Worm (Caenorhabditis elegans) whole organism, early embryonic: ENCODE results near the gene C05D11.8.

Experiments
- ama-1 ChIP-seq: fragments of 150-350 bp; optimal IDR thresholded peaks from 2 replicates; lab custom pipeline; 2014
- ceh-13 ChIP-seq: fragments of 200-800 bp; sonication (Bioruptor generic); optimal IDR thresholded peaks from 2 replicates; lab custom pipeline; 2018; ENCODE audit warnings: mild to moderate bottlenecking, missing genetic modification characterization, missing compliant biosample characterization
- scrt-1 ChIP-seq: fragments of 200-800 bp; sonication (Bioruptor generic); IDR thresholded peaks from 2 replicates; pipeline ENCODE4 v1.3.6; 2022; ENCODE audit warnings: missing genetic modification characterization, missing compliant biosample characterization
- tra-4 ChIP-seq: sonication (generic microtip); optimal IDR thresholded peaks from 2 replicates; lab custom pipeline; 2017; ENCODE audit warnings: missing genetic modification characterization, missing compliant biosample characterization

- no peak for TF ChIP-seq scrt-1 (GFP tag; lab: Robert Waterston, UW)
- no peak for TF ChIP-seq ceh-13 (GFP tag; lab: Kevin White, UChicago)
- TF ChIP-seq ama-1: no peak
- no peak for TF ChIP-seq tra-4
Measured at ce11 chrIII:6374947-6375415, 52.1 kb downstream of the C05D11.8 start, which contains the start of the genes rps-13 and nfx-1.
